Fruit fly (Drosophila melanogaster) whole organism, wandering third instar larva: ENCODE measurements around the gene CG5890.

Source experiments
- Abd-B ChIP-seq: fragments of >200 bp; optimal IDR thresholded peaks from 2 replicates; lab custom pipeline; 2017; ENCODE audit warnings: missing biosample characterization, missing genetic modification characterization
- GATAd ChIP-seq: sonication (Bioruptor generic); optimal IDR thresholded peaks from 2 replicates; lab custom pipeline; 2016; ENCODE audit warnings: missing biosample characterization, missing genetic modification characterization
- HLH106 ChIP-seq: fragments of 200-800 bp; optimal IDR thresholded peaks from 3 replicates; lab custom pipeline; 2019; ENCODE audit warnings: missing biosample characterization, mild to moderate bottlenecking, missing genetic modification characterization, moderate library complexity
- Jra ChIP-seq: sonication (Bioruptor generic); optimal IDR thresholded peaks from 2 replicates; lab custom pipeline; 2016; ENCODE audit warnings: missing biosample characterization, missing genetic modification characterization
- Myc ChIP-seq: fragments of >200 bp; optimal IDR thresholded peaks from 2 replicates; lab custom pipeline; 2017
- Rel ChIP-seq, 2 experiments: fragments of 200-800 bp; sonication (Bioruptor generic) in 1 of 2; optimal IDR thresholded peaks; 2 replicates in 1 of 2; 3 replicates in 1 of 2; lab custom pipeline; 2016 to 2019; ENCODE audit warnings: mild to moderate bottlenecking in 2 of 2, missing biosample characterization in 2 of 2, missing genetic modification characterization in 2 of 2, moderate library complexity in 1 of 2
- br ChIP-seq: fragments of 200-800 bp; sonication (Bioruptor generic); optimal IDR thresholded peaks from 2 replicates; lab custom pipeline; 2016; ENCODE audit warnings: missing biosample characterization, missing genetic modification characterization
- dsf ChIP-seq: sonication (Bioruptor generic); optimal IDR thresholded peaks from 2 replicates; lab custom pipeline; 2016; ENCODE audit warnings: missing biosample characterization, missing genetic modification characterization, borderline replicate concordance
- ey ChIP-seq: fragments of 200-800 bp; sonication (Bioruptor generic); optimal IDR thresholded peaks from 2 replicates; lab custom pipeline; 2016; ENCODE audit warnings: missing biosample characterization, missing genetic modification characterization
- fru ChIP-seq: fragments of 200-800 bp; sonication (Bioruptor generic); optimal IDR thresholded peaks from 3 replicates; lab custom pipeline; 2016; ENCODE audit warnings: missing biosample characterization, mild to moderate bottlenecking, missing genetic modification characterization
- h ChIP-seq: fragments of 200-800 bp; sonication (Bioruptor generic); optimal IDR thresholded peaks from 3 replicates; lab custom pipeline; 2016; ENCODE audit warnings: missing biosample characterization, mild to moderate bottlenecking, missing genetic modification characterization
- sage ChIP-seq: fragments of 200-800 bp; sonication (Bioruptor generic); optimal IDR thresholded peaks from 2 replicates; lab custom pipeline; 2016; ENCODE audit warnings: missing biosample characterization, mild to moderate bottlenecking, missing genetic modification characterization
- usp ChIP-seq: fragments of >200 bp; optimal IDR thresholded peaks from 2 replicates; lab custom pipeline; 2017; ENCODE audit warnings: missing biosample characterization, missing genetic modification characterization
- woc ChIP-seq: sonication (Bioruptor generic); optimal IDR thresholded peaks from 2 replicates; lab custom pipeline; 2016; ENCODE audit warnings: missing biosample characterization, mild to moderate bottlenecking, missing genetic modification characterization

dm6 chr3R:25830128-25830527 is 25.8 kb upstream of the CG5890 start, which contains the start of gene Sfp96F:
- TF ChIP-seq usp (GFP tag; lab: Kevin White, UChicago): no peak
- no peak for TF ChIP-seq dsf (GFP tag; lab: Kevin White, UChicago)
- no peak for TF ChIP-seq fru (GFP tag; lab: Kevin White, UChicago)
- TF ChIP-seq HLH106 (tag; lab: Kevin White, UChicago): no peak
- no peak for TF ChIP-seq sage (GFP tag; lab: Kevin White, UChicago)
- no peak for TF ChIP-seq Jra (GFP tag; lab: Kevin White, UChicago)
- no peak for TF ChIP-seq GATAd (GFP tag; lab: Kevin White, UChicago)
- TF ChIP-seq woc (GFP tag; lab: Kevin White, UChicago): no peak
- TF ChIP-seq Abd-B: no peak
- no peak for TF ChIP-seq h
- no peak for TF ChIP-seq Rel (GFP tag; optimal IDR thresholded peaks at IDR 0.05; lab: Kevin White, UChicago)
- no peak for TF ChIP-seq Rel (tag; optimal IDR thresholded peaks at IDR 0.05; lab: Kevin White, UChicago)
- no peak for TF ChIP-seq Myc
- no peak for TF ChIP-seq ey (GFP tag; lab: Kevin White, UChicago)
- no peak for TF ChIP-seq br (GFP tag; lab: Kevin White, UChicago)
